Worm (Caenorhabditis elegans): ENCODE results near the gene C18B2.4.

DNA sequence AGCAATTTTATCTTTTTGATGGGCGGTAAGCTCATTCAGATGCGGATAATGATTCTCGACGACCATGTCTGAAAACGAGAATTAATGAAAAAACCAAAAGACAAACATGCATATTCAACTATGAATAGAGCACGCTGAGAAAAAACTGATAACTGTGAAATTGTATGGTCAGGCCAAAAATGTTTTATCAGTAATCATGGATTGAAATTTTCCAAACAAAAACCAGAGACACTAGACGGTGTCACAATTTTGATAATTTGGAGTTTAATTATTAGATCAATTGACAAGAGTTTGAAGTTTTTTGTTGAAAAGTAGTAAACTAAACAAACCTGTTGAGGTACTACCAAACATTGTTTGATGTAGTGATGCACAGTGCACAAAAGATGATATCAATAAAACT lies 5.2 kb downstream of the C18B2.4 start, which contains the start of gene cgr-1:
- TF ChIP-seq lin-13 (tag; optimal IDR thresholded peaks at IDR 0.05) (no peak), snpc-4 (tag; optimal IDR thresholded peaks at IDR 0.05) (no peak), hlh-1 (tag; optimal IDR thresholded peaks at IDR 0.05) (no peak), ztf-11 (tag; optimal IDR thresholded peaks at IDR 0.05) (no peak), ces-1 (GFP tag; optimal IDR thresholded peaks at IDR 0.05) (no peak), unc-62 (GFP tag; optimal IDR thresholded peaks at IDR 0.05) (no peak), pha-4 (tag; optimal IDR thresholded peaks at IDR 0.05) (no peak), nhr-237 (tag; optimal IDR thresholded peaks at IDR 0.05) (no peak), sptf-1 (tag; optimal IDR thresholded peaks at IDR 0.05) (no peak), zip-8 (tag; optimal IDR thresholded peaks at IDR 0.05) (no peak), nhr-28 (tag; optimal IDR thresholded peaks at IDR 0.05) (no peak), elt-3 (tag; optimal IDR thresholded peaks at IDR 0.05) (no peak)

All from whole organism, mixed stage, embryonic.